Fruit fly (Drosophila melanogaster) whole organism, pupa: ENCODE measurements around the gene Arr2.

Experiments
- CG17806 ChIP-seq: fragments of 200-800 bp; sonication (Bioruptor generic); optimal IDR thresholded peaks from 2 replicates; lab custom pipeline; 2018; ENCODE audit warnings: missing biosample characterization, mild to moderate bottlenecking, missing genetic modification characterization, moderate library complexity
- CG32121 ChIP-seq: fragments of 200-800 bp; sonication (Bioruptor generic); IDR thresholded peaks from 2 replicates; pipeline ENCODE4 v1.3.6; 2022; ENCODE audit warnings: missing biosample characterization, missing genetic modification characterization
- CG34367 ChIP-seq: fragments of 200-800 bp; sonication (Bioruptor generic); optimal IDR thresholded peaks from 2 replicates; lab custom pipeline; 2018; ENCODE audit warnings: missing biosample characterization, mild to moderate bottlenecking, missing genetic modification characterization
- CG8159 ChIP-seq: fragments of 200-800 bp; sonication (Bioruptor generic); optimal IDR thresholded peaks from 3 replicates; lab custom pipeline; 2018; ENCODE audit warnings: missing biosample characterization, mild to moderate bottlenecking, missing genetic modification characterization, moderate library complexity
- Pif1A ChIP-seq: fragments of 200-800 bp; sonication (Bioruptor generic); optimal IDR thresholded peaks from 3 replicates; lab custom pipeline; 2016; ENCODE audit warnings: missing biosample characterization, missing genetic modification characterization

dm6 chr3L:8697862-8698261 lies 49.1 kb upstream of the Arr2 start:
- no peak for TF ChIP-seq CG17806 (tag; lab: Kevin White, UChicago)
- TF ChIP-seq Pif1A (GFP tag; lab: Kevin White, UChicago), result no peak
- TF ChIP-seq CG34367 (tag; lab: Kevin White, UChicago), result no peak
- TF ChIP-seq CG8159 (tag; lab: Kevin White, UChicago), result no peak
- 0 out of 2 replicates have a peak, but pooled peaks have one; percentile 16 for TF ChIP-seq CG32121
